Fruit fly (Drosophila melanogaster): ENCODE results near the gene Rab9D.

DNA sequence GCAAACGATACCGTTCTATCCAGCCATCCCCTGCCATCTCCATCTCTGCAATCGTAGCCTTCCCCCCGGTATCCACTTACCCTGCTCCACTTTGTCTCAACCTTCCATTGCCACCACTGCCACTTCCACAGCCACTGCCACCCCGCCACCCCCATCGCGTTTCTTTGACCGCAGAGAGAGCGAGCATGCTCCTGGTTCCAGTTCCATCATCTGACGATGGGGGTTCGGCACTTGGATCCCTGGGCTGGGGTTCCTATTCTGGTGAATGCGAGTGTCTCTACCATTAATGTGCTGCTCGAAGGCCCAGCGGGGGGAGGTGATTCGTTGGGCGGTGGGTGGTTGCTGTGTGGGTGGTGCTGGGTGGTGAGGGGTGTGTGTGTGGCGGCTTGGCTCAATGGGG, 24.7 kb downstream of the Rab9D start:
- TF ChIP-seq h (optimal IDR thresholded peaks at IDR 0.05) = no peak
- no peak for TF ChIP-seq psq (optimal IDR thresholded peaks at IDR 0.05)
- no peak for TF ChIP-seq Myc (optimal IDR thresholded peaks at IDR 0.05)
- no peak for TF ChIP-seq Sin3A (optimal IDR thresholded peaks at IDR 0.05)
- no peak for TF ChIP-seq ttk (optimal IDR thresholded peaks at IDR 0.05)
